Worm (Caenorhabditis elegans) whole organism, L3 larva: ENCODE data around the gene Y45F3A.8.

Source experiments
- R02D3.7 ChIP-seq: fragments of 150-350 bp; optimal IDR thresholded peaks from 2 replicates; lab custom pipeline; 2014; ENCODE audit warnings: missing biosample characterization, missing genetic modification characterization
- ZK546.5 ChIP-seq: sonication (generic microtip); optimal IDR thresholded peaks from 2 replicates; lab custom pipeline; 2017; ENCODE audit warnings: missing biosample characterization, missing genetic modification characterization
- ama-1 ChIP-seq: fragments of 150-350 bp; optimal IDR thresholded peaks from 2 replicates; lab custom pipeline; 2018
- ceh-28 ChIP-seq: fragments of 150-350 bp; optimal IDR thresholded peaks from 2 replicates; lab custom pipeline; 2014; ENCODE audit warnings: missing biosample characterization, missing genetic modification reagents, missing genetic modification characterization
- ceh-9 ChIP-seq: sonication (generic microtip); optimal IDR thresholded peaks from 2 replicates; lab custom pipeline; 2018; ENCODE audit warnings: missing biosample characterization, missing genetic modification characterization
- egl-27 ChIP-seq: sonication (generic microtip); optimal IDR thresholded peaks from 4 replicates; lab custom pipeline; 2017; ENCODE audit warnings: missing biosample characterization, missing genetic modification reagents, missing genetic modification characterization
- elt-1 ChIP-seq: fragments of 150-350 bp; optimal IDR thresholded peaks from 2 replicates; lab custom pipeline; 2014; ENCODE audit warnings: missing biosample characterization, missing genetic modification characterization
- elt-2 ChIP-seq: sonication (generic microtip); optimal IDR thresholded peaks from 2 replicates; lab custom pipeline; 2016; ENCODE audit warnings: missing genetic modification reagents, mild to moderate bottlenecking, missing genetic modification characterization, missing compliant biosample characterization
- elt-3 ChIP-seq, 3 experiments: fragments of 150-350 bp in 1 of 3; sonication (generic microtip) in 2 of 3; optimal IDR thresholded peaks; 2 replicates in 2 of 3; 4 replicates in 1 of 3; lab custom pipeline; 2014 to 2017; ENCODE audit warnings: missing biosample characterization in 3 of 3, missing genetic modification characterization in 3 of 3
- eor-1 ChIP-seq, 2 experiments: fragments of 150-350 bp; optimal IDR thresholded peaks; 2 replicates each; lab custom pipeline; 2014 to 2018; ENCODE audit warnings: missing biosample characterization in 2 of 2, missing genetic modification characterization in 2 of 2
- fkh-10 ChIP-seq: sonication (generic microtip); optimal IDR thresholded peaks from 2 replicates; lab custom pipeline; 2017; ENCODE audit warnings: missing biosample characterization, missing genetic modification reagents, missing genetic modification characterization
- fkh-2 ChIP-seq: fragments of 150-350 bp; optimal IDR thresholded peaks from 2 replicates; lab custom pipeline; 2014; ENCODE audit warnings: missing biosample characterization, missing genetic modification reagents, missing genetic modification characterization
- fos-1 ChIP-seq: fragments of 150-350 bp; optimal IDR thresholded peaks from 2 replicates; lab custom pipeline; 2014; ENCODE audit warnings: missing biosample characterization, missing genetic modification characterization
- hmg-11 ChIP-seq: sonication (generic microtip); optimal IDR thresholded peaks from 2 replicates; lab custom pipeline; 2016; ENCODE audit warnings: missing genetic modification characterization, missing compliant biosample characterization
- jun-1 ChIP-seq: fragments of 150-350 bp; optimal IDR thresholded peaks from 2 replicates; lab custom pipeline; 2014; ENCODE audit warnings: missing biosample characterization, missing genetic modification reagents, missing genetic modification characterization
- lin-15B ChIP-seq: fragments of 150-350 bp; optimal IDR thresholded peaks from 2 replicates; lab custom pipeline; 2014; ENCODE audit warnings: missing biosample characterization, missing genetic modification characterization
- lin-39 ChIP-seq: fragments of 150-350 bp; optimal IDR thresholded peaks from 2 replicates; lab custom pipeline; 2018; ENCODE audit warnings: missing biosample characterization, missing genetic modification reagents, missing genetic modification characterization
- lsy-12 ChIP-seq: sonication (generic microtip); optimal IDR thresholded peaks from 2 replicates; lab custom pipeline; 2016; ENCODE audit warnings: mild to moderate bottlenecking, missing genetic modification characterization, missing compliant biosample characterization
- mml-1 ChIP-seq: fragments of 150-350 bp; sonication (generic microtip); optimal IDR thresholded peaks from 3 replicates; lab custom pipeline; 2014; ENCODE audit warnings: missing biosample characterization, missing genetic modification characterization
- nfya-1 ChIP-seq: sonication (generic microtip); optimal IDR thresholded peaks from 2 replicates; lab custom pipeline; 2017; ENCODE audit warnings: missing genetic modification characterization, mild to moderate bottlenecking, missing compliant biosample characterization, antibody characterized with exemption, moderate library complexity; ENCODE audit not compliant: insufficient read depth
- nhr-11 ChIP-seq: fragments of 150-350 bp; optimal IDR thresholded peaks from 2 replicates; lab custom pipeline; 2014; ENCODE audit warnings: missing biosample characterization, missing genetic modification characterization
- nhr-12 ChIP-seq: fragments of 150-350 bp; optimal IDR thresholded peaks from 2 replicates; lab custom pipeline; 2014; ENCODE audit warnings: missing biosample characterization, missing genetic modification characterization
- nhr-23 ChIP-seq: fragments of 150-350 bp; optimal IDR thresholded peaks from 2 replicates; lab custom pipeline; 2014; ENCODE audit warnings: missing biosample characterization, missing genetic modification reagents, missing genetic modification characterization
- nhr-237 ChIP-seq: fragments of 150-350 bp; optimal IDR thresholded peaks from 2 replicates; lab custom pipeline; 2014; ENCODE audit warnings: missing biosample characterization, missing genetic modification characterization
- nhr-25 ChIP-seq: sonication (generic microtip); optimal IDR thresholded peaks from 2 replicates; lab custom pipeline; 2017; ENCODE audit warnings: missing biosample characterization, missing genetic modification characterization
- nhr-43 ChIP-seq: sonication (generic microtip); optimal IDR thresholded peaks from 2 replicates; lab custom pipeline; 2016; ENCODE audit warnings: mild to moderate bottlenecking, missing genetic modification characterization, missing compliant biosample characterization; ENCODE audit not compliant: poor library complexity, severe bottlenecking
- nhr-67 ChIP-seq: fragments of 150-350 bp; optimal IDR thresholded peaks from 2 replicates; lab custom pipeline; 2014; ENCODE audit warnings: missing biosample characterization, missing genetic modification characterization
- nhr-76 ChIP-seq: fragments of 150-350 bp; sonication (generic microtip); optimal IDR thresholded peaks from 5 replicates; lab custom pipeline; 2014; ENCODE audit warnings: missing biosample characterization, missing genetic modification characterization
- nhr-77 ChIP-seq: fragments of 150-350 bp; optimal IDR thresholded peaks from 2 replicates; lab custom pipeline; 2014; ENCODE audit warnings: missing biosample characterization, missing genetic modification characterization
- pha-4 ChIP-seq: fragments of 150-350 bp; optimal IDR thresholded peaks from 2 replicates; lab custom pipeline; 2014; ENCODE audit warnings: missing biosample characterization, missing genetic modification reagents, missing genetic modification characterization
- pqm-1 ChIP-seq: fragments of 150-350 bp; optimal IDR thresholded peaks from 2 replicates; lab custom pipeline; 2017; ENCODE audit warnings: missing biosample characterization, missing genetic modification characterization, inconsistent platforms
- sea-2 ChIP-seq: fragments of 150-350 bp; sonication (generic microtip); optimal IDR thresholded peaks from 4 replicates; lab custom pipeline; 2014; ENCODE audit warnings: missing biosample characterization, missing genetic modification reagents, missing genetic modification characterization
- skn-1 ChIP-seq: fragments of 150-350 bp; optimal IDR thresholded peaks from 2 replicates; lab custom pipeline; 2014; ENCODE audit warnings: missing biosample characterization, missing genetic modification characterization
- snpc-4 ChIP-seq: fragments of 150-350 bp; optimal IDR thresholded peaks from 2 replicates; lab custom pipeline; 2014; ENCODE audit warnings: missing biosample characterization, missing genetic modification characterization
- unc-39 ChIP-seq: sonication (generic microtip); optimal IDR thresholded peaks from 4 replicates; lab custom pipeline; 2017; ENCODE audit warnings: missing biosample characterization, missing genetic modification characterization
- unc-62 ChIP-seq: fragments of 150-350 bp; sonication (generic microtip); optimal IDR thresholded peaks from 4 replicates; lab custom pipeline; 2014; ENCODE audit warnings: missing biosample characterization, missing genetic modification reagents, missing genetic modification characterization
- zag-1 ChIP-seq: fragments of 150-350 bp; optimal IDR thresholded peaks from 2 replicates; lab custom pipeline; 2014; ENCODE audit warnings: missing biosample characterization, missing genetic modification characterization
- ztf-11 ChIP-seq: fragments of 150-350 bp; optimal IDR thresholded peaks from 2 replicates; lab custom pipeline; 2014; ENCODE audit warnings: missing biosample characterization, missing genetic modification characterization

Y45F3A.8 gene

ce11 chrIII:10600138-10600626, 7.6 kb upstream of the Y45F3A.8 start, which contains the start of gene epg-6:
Gene epg-6 (minus strand): TSS chrIII:10600188.
- TF ChIP-seq snpc-4 (no peak), hmg-11 (tag; lab: Kevin White, UChicago) (no peak)

- TF ChIP-seq nhr-67 (tag; lab: Kevin White, UChicago): no peak
- peak; percentile 11 for TF ChIP-seq pqm-1 (tag; lab: Kevin White, UChicago)
- peak; percentile 93 for TF ChIP-seq pha-4 (tag; lab: Kevin White, UChicago)
- TF ChIP-seq nhr-23: peak; percentile 72
- no peak for TF ChIP-seq R02D3.7 (tag; lab: Kevin White, UChicago)
- TF ChIP-seq fos-1 (tag; lab: Kevin White, UChicago): peak; percentile 24
- TF ChIP-seq hmg-11 (tag; lab: Kevin White, UChicago): peak; percentile 69
- TF ChIP-seq sea-2 (GFP tag; lab: Kevin White, UChicago): peak; percentile 67
- TF ChIP-seq snpc-4: peak; percentile 71
- TF ChIP-seq ceh-28 (tag; lab: Kevin White, UChicago): peak; percentile 38
- peak; percentile 39 for TF ChIP-seq elt-2 (tag; lab: Kevin White, UChicago)
- TF ChIP-seq fkh-2 (tag; lab: Kevin White, UChicago): no peak
- no peak for TF ChIP-seq ztf-11 (tag; lab: Kevin White, UChicago)
- TF ChIP-seq nhr-11 (tag; lab: Kevin White, UChicago): no peak
- TF ChIP-seq fkh-10 (GFP tag; lab: Kevin White, UChicago): no peak
- peak; percentile 61 for TF ChIP-seq lin-39
- TF ChIP-seq ama-1 (lab: Kevin White, UChicago): peak; percentile 36
- TF ChIP-seq nhr-76: no peak
- TF ChIP-seq nhr-43: peak; percentile 43
- peak; percentile 78 for TF ChIP-seq lin-15B (tag; lab: Kevin White, UChicago)
- TF ChIP-seq jun-1 (tag; lab: Kevin White, UChicago): peak; percentile 53
- peak; percentile 77 for TF ChIP-seq nfya-1
- TF ChIP-seq ceh-9 (tag; lab: Kevin White, UChicago): no peak
- peak; percentile 64 for TF ChIP-seq nhr-25 (tag; lab: Kevin White, UChicago)
- TF ChIP-seq, all 47 proteins: peak for 16
Measured at ce11 chrIII:10599699-10600098, 7.1 kb upstream of the Y45F3A.8 start.

- TF ChIP-seq ama-1 (lab: Kevin White, UChicago): peak; percentile 32
- no peak for TF ChIP-seq lsy-12 (tag; lab: Kevin White, UChicago)
Measured at ce11 chrIII:10596387-10596786, 3.8 kb upstream of the Y45F3A.8 start, which contains the start of gene Y39A1A.3. Gene Y39A1A.3 (minus strand): TSS chrIII:10596487.

DNA sequence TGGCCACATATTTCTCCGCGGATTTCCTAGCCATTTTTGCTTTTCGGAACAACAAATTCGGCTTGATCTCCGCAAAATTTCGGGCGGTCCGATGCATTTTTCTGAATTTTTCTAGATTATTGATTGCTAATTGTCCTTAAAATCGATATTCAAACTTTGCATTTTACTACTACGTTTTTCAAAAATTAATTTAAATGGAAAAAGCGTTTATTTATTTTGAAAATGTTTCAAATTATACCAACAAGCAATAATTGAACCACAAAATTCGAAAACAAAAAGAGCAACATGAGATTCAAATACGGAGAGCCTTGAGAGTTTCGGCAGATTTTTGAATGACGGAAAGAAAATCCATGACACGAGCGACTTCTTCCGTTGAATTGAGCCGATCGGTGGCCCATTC, 2.4 kb upstream of the Y45F3A.8 start, which contains the start of gene Y45F3A.9:
Gene Y45F3A.9 (minus strand): TSS at position 101 of the 400 bp plus-strand sequence.
- TF ChIP-seq lin-39 (no peak), pqm-1 (tag; lab: Kevin White, UChicago) (no peak), ceh-28 (tag; lab: Kevin White, UChicago) (no peak), ztf-11 (tag; lab: Kevin White, UChicago) (no peak), ceh-9 (tag; lab: Kevin White, UChicago) (no peak), snpc-4 (no peak), sea-2 (GFP tag; lab: Kevin White, UChicago) (no peak), R02D3.7 (tag; lab: Kevin White, UChicago) (no peak), nhr-237 (tag; lab: Kevin White, UChicago) (no peak), skn-1 (tag; lab: Kevin White, UChicago) (no peak), zag-1 (tag; lab: Kevin White, UChicago) (no peak), egl-27 (tag; lab: Kevin White, UChicago) (no peak), nhr-11 (tag; lab: Kevin White, UChicago) (no peak), lsy-12 (tag; lab: Kevin White, UChicago) (no peak), fkh-10 (GFP tag; lab: Kevin White, UChicago) (no peak), ZK546.5 (tag; lab: Kevin White, UChicago) (no peak)
- TF ChIP-seq, all 47 proteins: peak for 0

- TF ChIP-seq jun-1 (tag; lab: Kevin White, UChicago): no peak
- no peak for TF ChIP-seq fos-1 (tag; lab: Kevin White, UChicago)
- no peak for TF ChIP-seq elt-1 (tag; lab: Kevin White, UChicago)
- TF ChIP-seq ceh-9 (tag; lab: Kevin White, UChicago): no peak
- no peak for TF ChIP-seq pqm-1 (tag; lab: Kevin White, UChicago)
- no peak for TF ChIP-seq lin-39
- TF ChIP-seq nhr-237 (tag; lab: Kevin White, UChicago): no peak
- TF ChIP-seq ama-1 (lab: Kevin White, UChicago): no peak
- no peak for TF ChIP-seq nhr-12 (tag; lab: Kevin White, UChicago)
- TF ChIP-seq hmg-11 (tag; lab: Kevin White, UChicago): no peak
- no peak for TF ChIP-seq nhr-43
- TF ChIP-seq lsy-12 (tag; lab: Kevin White, UChicago): no peak
- TF ChIP-seq nhr-77 (tag; lab: Kevin White, UChicago): no peak
- no peak for TF ChIP-seq snpc-4
- no peak for TF ChIP-seq mml-1 (tag; lab: Kevin White, UChicago)
- TF ChIP-seq unc-62 (GFP tag; lab: Kevin White, UChicago): no peak
- no peak for TF ChIP-seq eor-1 (tag; optimal IDR thresholded peaks at IDR 0.05; lab: Kevin White, UChicago)
- no peak for TF ChIP-seq unc-39 (tag; lab: Kevin White, UChicago)
- no peak for TF ChIP-seq elt-3 (tag; optimal IDR thresholded peaks at IDR 0.05; lab: Kevin White, UChicago)
- no peak for TF ChIP-seq fkh-10 (GFP tag; lab: Kevin White, UChicago)
Measured at ce11 chrIII:10592074-10592473, 555 bp downstream of the Y45F3A.8 start.
